Fruit fly (Drosophila melanogaster) whole organism, embryonic: ENCODE data around the gene Atg2.

Experiments
- Ada2b ChIP-seq: fragments of 200-800 bp; sonication (Bioruptor generic); IDR thresholded peaks from 2 replicates; pipeline ENCODE4 v1.3.6; 2022; ENCODE audit warnings: missing biosample characterization, missing genetic modification characterization
- BEAF-32 ChIP-seq: fragments of 200-800 bp; sonication (Bioruptor generic); optimal IDR thresholded peaks from 3 replicates; lab custom pipeline; 2017; ENCODE audit warnings: missing biosample characterization, missing genetic modification characterization, mild to moderate bottlenecking, moderate library complexity, missing genetic modification reagents
- CG10274 ChIP-seq: fragments of 200-800 bp; sonication (Bioruptor generic); optimal IDR thresholded peaks from 3 replicates; lab custom pipeline; 2017; ENCODE audit warnings: missing biosample characterization, mild to moderate bottlenecking, missing genetic modification characterization
- CG11398 ChIP-seq: fragments of 200-800 bp; sonication (Bioruptor generic); optimal IDR thresholded peaks from 2 replicates; lab custom pipeline; 2016; ENCODE audit warnings: missing biosample characterization, missing genetic modification characterization
- CG11560 ChIP-seq: fragments of 200-800 bp; sonication (Bioruptor generic); IDR thresholded peaks from 3 replicates; pipeline ENCODE4 v1.3.6; 2022; ENCODE audit warnings: missing biosample characterization, missing genetic modification characterization
- CG12744 ChIP-seq: fragments of 200-800 bp; sonication (Bioruptor generic); optimal IDR thresholded peaks from 2 replicates; lab custom pipeline; 2016; ENCODE audit warnings: missing biosample characterization, missing genetic modification characterization
- CG1647 ChIP-seq: fragments of 200-800 bp; sonication (Bioruptor generic); optimal IDR thresholded peaks from 3 replicates; lab custom pipeline; 2016; ENCODE audit warnings: missing biosample characterization, missing genetic modification characterization
- CG16813 ChIP-seq: fragments of 200-800 bp; sonication (Bioruptor generic); IDR thresholded peaks from 3 replicates; pipeline ENCODE4 v1.3.6; 2022; ENCODE audit warnings: missing biosample characterization, missing genetic modification characterization; ENCODE audit not compliant: partially characterized antibody
- CG17612 ChIP-seq: fragments of 200-800 bp; sonication (Bioruptor generic); IDR thresholded peaks from 2 replicates; pipeline ENCODE4 v1.3.6; 2022; ENCODE audit warnings: missing biosample characterization, missing genetic modification characterization
- CG30431 ChIP-seq: fragments of 200-800 bp; sonication (Bioruptor generic); optimal IDR thresholded peaks from 2 replicates; lab custom pipeline; 2017; ENCODE audit warnings: missing biosample characterization, missing genetic modification characterization
- CG3163 ChIP-seq: fragments of 200-800 bp; sonication (Bioruptor generic); optimal IDR thresholded peaks from 3 replicates; lab custom pipeline; 2016; ENCODE audit warnings: missing biosample characterization, missing genetic modification characterization
- CG3407 ChIP-seq: fragments of 200-800 bp; sonication (Bioruptor generic); optimal IDR thresholded peaks from 2 replicates; lab custom pipeline; 2018; ENCODE audit warnings: missing biosample characterization, mild to moderate bottlenecking, missing genetic modification characterization
- CG3838 ChIP-seq: fragments of 200-800 bp; sonication (Bioruptor generic); optimal IDR thresholded peaks from 3 replicates; lab custom pipeline; 2016; ENCODE audit warnings: missing biosample characterization, missing genetic modification characterization
- CG4424 ChIP-seq: fragments of 200-800 bp; sonication (Bioruptor generic); optimal IDR thresholded peaks from 3 replicates; lab custom pipeline; 2016; ENCODE audit warnings: missing biosample characterization, missing genetic modification characterization
- CG4730 ChIP-seq: fragments of 200-800 bp; sonication (Bioruptor generic); IDR thresholded peaks from 2 replicates; pipeline ENCODE4 v1.3.6; 2022; ENCODE audit warnings: missing biosample characterization, missing genetic modification characterization
- CG5180 ChIP-seq: fragments of 200-800 bp; sonication (Bioruptor generic); optimal IDR thresholded peaks from 3 replicates; lab custom pipeline; 2017; ENCODE audit warnings: missing biosample characterization, missing genetic modification characterization, mild to moderate bottlenecking, moderate library complexity, missing genetic modification reagents
- CG6654 ChIP-seq: fragments of 200-800 bp; sonication (Bioruptor generic); optimal IDR thresholded peaks from 2 replicates; lab custom pipeline; 2017; ENCODE audit warnings: missing biosample characterization, mild to moderate bottlenecking, missing genetic modification characterization
- CHES-1-like ChIP-seq: fragments of 200-800 bp; sonication (Bioruptor generic); optimal IDR thresholded peaks from 2 replicates; lab custom pipeline; 2016; ENCODE audit warnings: missing biosample characterization, missing genetic modification characterization
- Doc2 ChIP-seq: fragments of 200-800 bp; sonication (Bioruptor generic); IDR thresholded peaks from 2 replicates; pipeline ENCODE4 v1.3.6; 2022; ENCODE audit warnings: missing biosample characterization, missing genetic modification characterization
- ERR ChIP-seq: fragments of 200-800 bp; sonication (Bioruptor generic); optimal IDR thresholded peaks from 2 replicates; lab custom pipeline; 2016; ENCODE audit warnings: missing biosample characterization, missing genetic modification characterization
- Fer3 ChIP-seq: fragments of 200-800 bp; sonication (Bioruptor generic); optimal IDR thresholded peaks from 2 replicates; lab custom pipeline; 2018; ENCODE audit warnings: missing biosample characterization, mild to moderate bottlenecking, missing genetic modification characterization, moderate library complexity
- HHEX ChIP-seq: fragments of 200-800 bp; sonication (Bioruptor generic); optimal IDR thresholded peaks from 3 replicates; lab custom pipeline; 2017; ENCODE audit warnings: missing biosample characterization, mild to moderate bottlenecking, missing genetic modification characterization, missing genetic modification reagents
- Hsf ChIP-seq: fragments of 200-800 bp; sonication (Bioruptor generic); optimal IDR thresholded peaks from 3 replicates; lab custom pipeline; 2016; ENCODE audit warnings: missing biosample characterization, missing genetic modification characterization
- Lim3 ChIP-seq: fragments of 200-800 bp; sonication (Bioruptor generic); IDR thresholded peaks from 2 replicates; pipeline ENCODE4 v1.3.6; 2022; ENCODE audit warnings: missing biosample characterization, missing genetic modification characterization
- MESR4 ChIP-seq: fragments of 200-800 bp; sonication (Bioruptor generic); optimal IDR thresholded peaks from 2 replicates; lab custom pipeline; 2018; ENCODE audit warnings: missing biosample characterization, mild to moderate bottlenecking, missing genetic modification characterization, moderate library complexity
- Mad ChIP-seq: fragments of 200-800 bp; sonication (Bioruptor generic); optimal IDR thresholded peaks from 2 replicates; lab custom pipeline; 2016; ENCODE audit warnings: missing biosample characterization, missing genetic modification characterization
- Opbp ChIP-seq: fragments of 200-800 bp; sonication (Bioruptor generic); IDR thresholded peaks from 3 replicates; pipeline ENCODE4 v1.3.6; 2022; ENCODE audit warnings: missing biosample characterization, missing genetic modification characterization; ENCODE audit not compliant: partially characterized antibody
- Ptx1 ChIP-seq: fragments of 200-800 bp; sonication (Bioruptor generic); IDR thresholded peaks from 2 replicates; pipeline ENCODE4 v1.3.6; 2022; ENCODE audit warnings: missing biosample characterization, missing genetic modification characterization
- Rfx ChIP-seq: fragments of 200-800 bp; sonication (Bioruptor generic); IDR thresholded peaks from 2 replicates; pipeline ENCODE4 v1.3.6; 2022; ENCODE audit warnings: missing biosample characterization, missing genetic modification characterization
- Scr ChIP-seq: fragments of 200-800 bp; sonication (Bioruptor generic); IDR thresholded peaks from 2 replicates; pipeline ENCODE4 v1.3.6; 2022; ENCODE audit warnings: missing biosample characterization, missing genetic modification characterization; ENCODE audit not compliant: partially characterized antibody
- Spps ChIP-seq: fragments of 200-800 bp; sonication (Bioruptor generic); optimal IDR thresholded peaks from 2 replicates; lab custom pipeline; 2018; ENCODE audit warnings: missing biosample characterization, mild to moderate bottlenecking, missing genetic modification characterization
- Trl ChIP-seq, 3 experiments: fragments of >200 bp in 2 of 3; fragments of 200-800 bp in 1 of 3; sonication (Bioruptor generic) in 1 of 3; optimal IDR thresholded peaks; 2 replicates in 1 of 3; 3 replicates in 2 of 3; lab custom pipeline; 2016 to 2017; ENCODE audit warnings: missing biosample characterization in 1 of 3, missing genetic modification characterization in 1 of 3
- al ChIP-seq: fragments of 200-800 bp; sonication (Bioruptor generic); IDR thresholded peaks from 2 replicates; pipeline ENCODE4 v1.3.6; 2022; ENCODE audit warnings: missing biosample characterization, missing genetic modification characterization
- ara ChIP-seq: fragments of 200-800 bp; sonication (Bioruptor generic); IDR thresholded peaks from 2 replicates; pipeline ENCODE4 v1.3.6; 2022; ENCODE audit warnings: missing biosample characterization, missing genetic modification characterization
- crp ChIP-seq, 2 experiments: fragments of 200-800 bp; sonication (Bioruptor generic); optimal IDR thresholded peaks; 2 replicates in 1 of 2; 3 replicates in 1 of 2; lab custom pipeline; 2017; ENCODE audit warnings: missing biosample characterization in 2 of 2, missing genetic modification characterization in 2 of 2, mild to moderate bottlenecking in 1 of 2, moderate library complexity in 1 of 2
- disco-r ChIP-seq: fragments of 200-800 bp; sonication (Bioruptor generic); optimal IDR thresholded peaks from 2 replicates; lab custom pipeline; 2016; ENCODE audit warnings: missing biosample characterization, missing genetic modification characterization
- exex ChIP-seq: fragments of 200-800 bp; sonication (Bioruptor generic); optimal IDR thresholded peaks from 4 replicates; lab custom pipeline; 2018; ENCODE audit warnings: missing biosample characterization, mild to moderate bottlenecking, missing genetic modification characterization, moderate library complexity
- eyg ChIP-seq: fragments of 200-800 bp; sonication (Bioruptor generic); optimal IDR thresholded peaks from 3 replicates; lab custom pipeline; 2016; ENCODE audit warnings: missing biosample characterization, missing genetic modification characterization
- insv ChIP-seq, 2 experiments: fragments of 200-800 bp; sonication (Bioruptor generic); optimal IDR thresholded peaks; 3 replicates each; lab custom pipeline; 2016 to 2018; ENCODE audit warnings: missing biosample characterization in 2 of 2, missing genetic modification characterization in 2 of 2
- nom ChIP-seq: fragments of 200-800 bp; sonication (Bioruptor generic); optimal IDR thresholded peaks from 2 replicates; lab custom pipeline; 2017; ENCODE audit warnings: missing biosample characterization, missing genetic modification characterization, mild to moderate bottlenecking, moderate library complexity, missing genetic modification reagents
- pan ChIP-seq, 4 experiments: fragments of >200 bp in 3 of 4; fragments of 200-800 bp in 1 of 4; sonication (Bioruptor generic) in 1 of 4; optimal IDR thresholded peaks in 3 of 4; IDR thresholded peaks in 1 of 4; 2 replicates each; pipeline versions ENCODE4 v1.3.6 to Lab custom; 2017 to 2022; ENCODE audit warnings: missing biosample characterization in 2 of 4, missing genetic modification characterization in 2 of 4, mixed read lengths in 1 of 4
- rib ChIP-seq: fragments of 200-800 bp; sonication (Bioruptor generic); IDR thresholded peaks from 2 replicates; pipeline ENCODE4 v1.3.6; 2022; ENCODE audit warnings: missing biosample characterization, missing genetic modification characterization
- so ChIP-seq: fragments of 200-800 bp; sonication (Bioruptor generic); IDR thresholded peaks from 3 replicates; pipeline ENCODE4 v1.3.6; 2022; ENCODE audit warnings: missing biosample characterization, missing genetic modification characterization
- sqz ChIP-seq: fragments of 200-800 bp; sonication (Bioruptor generic); optimal IDR thresholded peaks from 3 replicates; lab custom pipeline; 2018; ENCODE audit warnings: missing biosample characterization, mild to moderate bottlenecking, missing genetic modification characterization
- ssp ChIP-seq: fragments of 200-800 bp; sonication (Bioruptor generic); IDR thresholded peaks from 2 replicates; pipeline ENCODE4 v1.3.6; 2022; ENCODE audit warnings: missing biosample characterization, missing genetic modification characterization
- tx ChIP-seq: fragments of 200-800 bp; sonication (Bioruptor generic); optimal IDR thresholded peaks from 2 replicates; lab custom pipeline; 2016; ENCODE audit warnings: missing biosample characterization, missing genetic modification characterization
- unc-4 ChIP-seq: fragments of 200-800 bp; sonication (Bioruptor generic); IDR thresholded peaks from 2 replicates; pipeline ENCODE4 v1.3.6; 2022; ENCODE audit warnings: missing biosample characterization, missing genetic modification characterization; ENCODE audit not compliant: partially characterized antibody
- unpg ChIP-seq: fragments of 200-800 bp; sonication (Bioruptor generic); optimal IDR thresholded peaks from 3 replicates; lab custom pipeline; 2018; ENCODE audit warnings: missing biosample characterization, mild to moderate bottlenecking, missing genetic modification characterization, moderate library complexity
- wdn ChIP-seq: fragments of 200-800 bp; sonication (Bioruptor generic); IDR thresholded peaks from 2 replicates; pipeline ENCODE4 v1.3.6; 2022; ENCODE audit warnings: missing biosample characterization, missing genetic modification characterization

The Atg2 gene

DNA sequence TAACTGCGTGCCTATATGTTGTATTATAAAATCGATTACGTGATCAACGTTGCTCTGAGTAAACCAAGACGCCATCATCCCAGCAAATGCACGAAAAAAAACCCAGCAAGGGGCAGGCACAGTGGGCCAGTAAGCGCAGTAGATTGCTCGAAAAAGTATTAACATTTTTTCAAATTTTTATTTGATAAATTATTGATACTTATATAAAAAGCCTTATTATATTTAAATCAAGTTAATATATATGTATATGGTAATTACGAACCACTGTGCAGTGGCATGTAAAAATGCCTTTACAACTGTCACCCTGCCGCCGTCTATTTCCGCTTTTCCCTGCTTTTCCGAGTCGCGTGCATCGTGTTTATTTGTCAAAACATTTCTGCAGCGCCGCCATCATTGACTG, 47.1 kb upstream of the Atg2 start (continued):
- TF ChIP-seq al (GFP tag; lab: Robert Waterston, UW) (peak; percentile 79), Doc2 (GFP tag; lab: Robert Waterston, UW) (no peak), CG11560 (tag; lab: Robert Waterston, UW) (no peak), CG17612 (GFP tag; lab: Robert Waterston, UW) (no peak; the same call in 1 of the 2 replicates), crp (GFP tag; optimal IDR thresholded peaks at IDR 0.05; lab: Kevin White, UChicago) (no peak), Fer3 (tag; lab: Kevin White, UChicago) (no peak), CHES-1-like (GFP tag; lab: Kevin White, UChicago) (no peak), CG1647 (GFP tag; lab: Kevin White, UChicago) (no peak), sqz (GFP tag; lab: Kevin White, UChicago) (no peak), Trl (optimal IDR thresholded peaks at IDR 0.05; lab: Kevin White, UChicago) (no peak), Trl (GFP tag; optimal IDR thresholded peaks at IDR 0.05; lab: Kevin White, UChicago) (no peak), CG16813 (GFP tag; lab: Robert Waterston, UW) (no peak), wdn (GFP tag; lab: Robert Waterston, UW) (0 out of 2 replicates have a peak, but pooled peaks have one; percentile 20), CG10274 (GFP tag; lab: Kevin White, UChicago) (no peak), tx (GFP tag; lab: Kevin White, UChicago) (no peak), insv (GFP tag; optimal IDR thresholded peaks at IDR 0.05; lab: Kevin White, UChicago) (no peak), ERR (GFP tag; lab: Kevin White, UChicago) (no peak), CG12744 (GFP tag; lab: Kevin White, UChicago) (no peak), ara (no peak), Rfx (peak; percentile 80), Scr (GFP tag; lab: Robert Waterston, UW) (no peak), MESR4 (GFP tag; lab: Kevin White, UChicago) (no peak), unpg (GFP tag; lab: Kevin White, UChicago) (no peak), CG5180 (GFP tag; lab: Kevin White, UChicago) (no peak), Spps (tag; lab: Kevin White, UChicago) (no peak), BEAF-32 (GFP tag; lab: Kevin White, UChicago) (no peak), CG4424 (no peak), ssp (GFP tag; lab: Robert Waterston, UW) (0 out of 2 replicates have a peak, but pooled peaks have one; percentile 18), exex (tag; lab: Kevin White, UChicago) (no peak), CG3838 (no peak), CG3163 (GFP tag; lab: Kevin White, UChicago) (no peak), Mad (GFP tag; lab: Kevin White, UChicago) (no peak), unc-4 (GFP tag; lab: Robert Waterston, UW) (no peak), disco-r (GFP tag; lab: Kevin White, UChicago) (no peak), CG3407 (GFP tag; lab: Kevin White, UChicago) (no peak), so (peak; percentile 61; the same call in 1 of the 3 replicates), CG6654 (GFP tag; lab: Kevin White, UChicago) (no peak), Ptx1 (GFP tag; lab: Robert Waterston, UW) (peak; percentile 56), nom (GFP tag; lab: Kevin White, UChicago) (no peak), Hsf (no peak), pan (optimal IDR thresholded peaks at IDR 0.05; lab: Kevin White, UChicago) (no peak), pan (GFP tag; optimal IDR thresholded peaks at IDR 0.05 in 1 of 2, IDR thresholded peaks at IDR 0.05 in 1 of 2) (peak in 1 of 2 experiments; percentile 73), Ada2b (peak; percentile 64), rib (GFP tag; lab: Robert Waterston, UW) (0 out of 2 replicates have a peak, but pooled peaks have one; percentile 45), HHEX (GFP tag; lab: Kevin White, UChicago) (no peak), CG30431 (GFP tag; lab: Kevin White, UChicago) (no peak), Lim3 (GFP tag; lab: Robert Waterston, UW) (no peak), CG4730 (GFP tag; lab: Robert Waterston, UW) (peak; percentile 37; the same call in 1 of the 2 replicates), eyg (GFP tag; lab: Kevin White, UChicago) (no peak), CG11398 (GFP tag; lab: Kevin White, UChicago) (no peak), Opbp (no peak)
